Fruit fly (Drosophila melanogaster) whole organism, pupa: ENCODE measurements around the gene TSG101.

Experiments used
- CG10348 ChIP-seq: fragments of 200-800 bp; sonication (Bioruptor generic); IDR thresholded peaks from 2 replicates; pipeline ENCODE4 v1.3.6; 2022; ENCODE audit warnings: missing biosample characterization, missing genetic modification characterization
- CG12605 ChIP-seq: fragments of 200-800 bp; sonication (Bioruptor generic); IDR thresholded peaks from 2 replicates; pipeline ENCODE4 v1.3.6; 2022; ENCODE audit warnings: missing biosample characterization, missing genetic modification characterization
- CG13204 ChIP-seq: fragments of 200-800 bp; sonication (Bioruptor generic); optimal IDR thresholded peaks from 2 replicates; lab custom pipeline; 2018; ENCODE audit warnings: missing biosample characterization, mild to moderate bottlenecking, missing genetic modification characterization, moderate library complexity
- CG14655 ChIP-seq: fragments of 200-800 bp; sonication (Bioruptor generic); optimal IDR thresholded peaks from 3 replicates; lab custom pipeline; 2017; ENCODE audit warnings: mild to moderate bottlenecking, missing biosample characterization, missing genetic modification reagents, missing genetic modification characterization
- CG15710 ChIP-seq: fragments of 200-800 bp; sonication (Bioruptor generic); optimal IDR thresholded peaks from 2 replicates; lab custom pipeline; 2018; ENCODE audit warnings: missing biosample characterization, mild to moderate bottlenecking, missing genetic modification characterization, moderate library complexity
- CG17806 ChIP-seq: fragments of 200-800 bp; sonication (Bioruptor generic); optimal IDR thresholded peaks from 2 replicates; lab custom pipeline; 2018; ENCODE audit warnings: missing biosample characterization, mild to moderate bottlenecking, missing genetic modification characterization, moderate library complexity
- CG32121 ChIP-seq: fragments of 200-800 bp; sonication (Bioruptor generic); IDR thresholded peaks from 2 replicates; pipeline ENCODE4 v1.3.6; 2022; ENCODE audit warnings: missing biosample characterization, missing genetic modification characterization
- CG34367 ChIP-seq: fragments of 200-800 bp; sonication (Bioruptor generic); optimal IDR thresholded peaks from 2 replicates; lab custom pipeline; 2018; ENCODE audit warnings: missing biosample characterization, mild to moderate bottlenecking, missing genetic modification characterization
- CG4496 ChIP-seq: fragments of 200-800 bp; sonication (Bioruptor generic); IDR thresholded peaks from 3 replicates; pipeline ENCODE4 v1.3.6; 2022; ENCODE audit warnings: missing biosample characterization, missing genetic modification characterization
- CG8159 ChIP-seq: fragments of 200-800 bp; sonication (Bioruptor generic); optimal IDR thresholded peaks from 3 replicates; lab custom pipeline; 2018; ENCODE audit warnings: missing biosample characterization, mild to moderate bottlenecking, missing genetic modification characterization, moderate library complexity
- CG8301 ChIP-seq: fragments of 200-800 bp; sonication (Bioruptor generic); optimal IDR thresholded peaks from 2 replicates; lab custom pipeline; 2018; ENCODE audit warnings: missing biosample characterization, mild to moderate bottlenecking, missing genetic modification characterization
- CG9948 ChIP-seq: fragments of 200-800 bp; sonication (Bioruptor generic); optimal IDR thresholded peaks from 2 replicates; lab custom pipeline; 2018; ENCODE audit warnings: missing biosample characterization, mild to moderate bottlenecking, missing genetic modification characterization, moderate library complexity
- D1 ChIP-seq: fragments of 200-800 bp; sonication (Bioruptor generic); optimal IDR thresholded peaks from 2 replicates; lab custom pipeline; 2018; ENCODE audit warnings: missing biosample characterization, mild to moderate bottlenecking, missing genetic modification characterization, moderate library complexity
- EcR ChIP-seq: fragments of 200-800 bp; sonication (Bioruptor generic); optimal IDR thresholded peaks from 3 replicates; lab custom pipeline; 2019; ENCODE audit warnings: missing biosample characterization, missing genetic modification characterization, mild to moderate bottlenecking, moderate library complexity, missing genetic modification reagents
- Ets98B ChIP-seq: fragments of 200-800 bp; sonication (Bioruptor generic); IDR thresholded peaks from 2 replicates; pipeline ENCODE4 v1.3.6; 2022; ENCODE audit warnings: missing biosample characterization, missing genetic modification characterization
- Pif1A ChIP-seq: fragments of 200-800 bp; sonication (Bioruptor generic); optimal IDR thresholded peaks from 3 replicates; lab custom pipeline; 2016; ENCODE audit warnings: missing biosample characterization, missing genetic modification characterization
- Pif1B ChIP-seq: fragments of 200-800 bp; sonication (Bioruptor generic); optimal IDR thresholded peaks from 3 replicates; lab custom pipeline; 2016; ENCODE audit warnings: missing biosample characterization, missing genetic modification characterization
- Snoo ChIP-seq: fragments of 200-800 bp; sonication (Bioruptor generic); optimal IDR thresholded peaks from 3 replicates; lab custom pipeline; 2017; ENCODE audit warnings: missing biosample characterization, mild to moderate bottlenecking, missing genetic modification characterization, inconsistent platforms
- fd96Ca ChIP-seq: fragments of 200-800 bp; sonication (Bioruptor generic); IDR thresholded peaks from 3 replicates; pipeline ENCODE4 v1.3.6; 2022; ENCODE audit warnings: missing biosample characterization, missing genetic modification characterization
- gl ChIP-seq: fragments of 200-800 bp; sonication (Bioruptor generic); optimal IDR thresholded peaks from 2 replicates; lab custom pipeline; 2018; ENCODE audit warnings: missing biosample characterization, mild to moderate bottlenecking, missing genetic modification characterization
- rn ChIP-seq: fragments of 200-800 bp; sonication (Bioruptor generic); IDR thresholded peaks from 2 replicates; pipeline ENCODE4 v1.3.6; 2022; ENCODE audit warnings: missing biosample characterization, missing genetic modification characterization

TSG101 gene

DNA sequence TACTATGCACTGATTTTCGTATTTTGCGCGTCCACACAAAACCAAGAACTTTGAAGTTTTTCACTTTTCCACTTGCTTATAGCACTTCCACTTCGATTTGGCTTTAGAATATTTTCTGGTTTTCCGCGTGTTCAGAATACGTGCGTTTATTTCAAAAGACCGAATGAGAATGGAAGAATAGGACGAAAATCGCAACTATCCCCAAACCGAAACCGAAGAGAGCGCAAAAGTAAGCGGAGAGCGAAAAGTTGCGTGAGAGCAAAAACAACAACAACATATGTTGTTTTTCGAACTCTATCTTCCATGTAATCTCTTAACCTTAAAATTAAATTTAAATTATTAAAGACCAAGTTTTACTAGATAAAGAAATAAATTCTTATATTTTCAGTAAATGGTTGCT lies 34.5 kb upstream of the TSG101 start, which contains the start of gene CG9674:
TSS of gene CG9674 (minus strand) at position 174 of the 400 bp plus-strand sequence.
- TF ChIP-seq EcR (GFP tag; lab: Kevin White, UChicago) (peak; percentile 9), Ets98B (GFP tag; lab: Robert Waterston, UW) (no peak)

DNA sequence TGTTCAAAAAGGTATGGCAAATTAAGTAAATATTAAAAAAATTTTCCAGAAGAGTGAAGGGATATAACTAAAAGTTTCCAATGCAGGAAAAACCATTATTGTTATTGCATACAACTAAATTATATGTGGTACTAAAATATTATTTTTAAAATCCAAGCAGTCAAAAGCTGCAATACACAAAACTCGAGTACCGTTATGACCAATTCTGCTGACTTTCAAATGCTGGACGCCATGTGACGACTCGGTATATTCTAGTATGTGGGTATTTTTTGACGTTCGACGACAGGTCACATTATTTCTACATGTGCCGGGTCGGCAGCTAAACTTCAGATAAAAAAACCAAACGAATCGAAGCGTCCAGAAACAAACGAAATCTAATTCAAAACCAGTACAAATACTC lies 34.0 kb upstream of the TSG101 start:
- no peak for TF ChIP-seq Ets98B (GFP tag; lab: Robert Waterston, UW)
- TF ChIP-seq D1: peak; percentile 24

DNA sequence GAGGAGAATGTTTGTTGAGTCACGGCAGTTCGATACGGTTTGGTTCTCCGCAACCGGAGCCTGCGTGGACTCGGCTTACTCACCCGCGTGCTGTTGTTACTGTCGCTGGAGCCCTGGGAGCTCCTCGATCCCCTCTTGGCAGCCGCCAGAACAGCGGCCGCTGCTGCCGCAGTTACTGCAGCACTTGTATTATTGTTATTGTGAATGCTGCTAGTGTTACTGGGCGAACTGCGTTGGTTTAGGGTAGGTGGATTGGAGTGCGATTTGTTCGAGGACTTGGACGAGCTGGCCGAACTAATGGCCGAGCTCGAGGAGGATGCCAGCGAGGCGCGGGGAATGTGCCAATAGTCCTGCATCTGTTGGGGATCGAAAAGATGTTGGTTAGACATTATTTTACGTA lies 31.6 kb upstream of the TSG101 start:
- TF ChIP-seq Snoo (tag; lab: Kevin White, UChicago) (no peak), CG12605 (no peak), CG15710 (tag; lab: Kevin White, UChicago) (no peak), CG4496 (GFP tag; lab: Robert Waterston, UW) (no peak), Ets98B (GFP tag; lab: Robert Waterston, UW) (no peak), Pif1B (no peak)
- TF ChIP-seq, all 21 proteins: peak for 0

DNA sequence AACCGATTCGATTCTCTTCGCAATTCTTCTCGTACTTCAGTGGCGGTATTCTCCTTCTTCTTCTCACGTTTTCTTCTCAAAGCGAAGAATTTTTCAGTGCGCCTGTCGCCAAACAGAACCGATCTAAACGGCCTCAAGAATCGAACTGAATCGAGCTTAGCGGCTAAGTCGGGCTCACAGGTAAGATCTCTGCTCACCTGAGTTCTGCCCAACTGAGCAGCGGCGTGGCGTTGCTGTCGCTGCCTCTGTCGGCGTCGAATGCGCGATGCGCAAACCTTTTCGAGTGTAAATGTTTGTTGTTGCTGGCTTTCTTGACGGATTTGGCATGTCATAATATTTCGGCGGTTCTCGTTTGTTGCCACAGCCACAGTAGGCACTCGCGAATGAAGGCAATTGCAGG lies 30.2 kb upstream of the TSG101 start:
- TF ChIP-seq EcR (GFP tag; lab: Kevin White, UChicago) (peak; percentile 28), fd96Ca (GFP tag; lab: Robert Waterston, UW) (no peak), CG34367 (tag; lab: Kevin White, UChicago) (no peak), CG10348 (GFP tag; lab: Robert Waterston, UW) (no peak)
- TF ChIP-seq, all 21 proteins: peak for 1

DNA sequence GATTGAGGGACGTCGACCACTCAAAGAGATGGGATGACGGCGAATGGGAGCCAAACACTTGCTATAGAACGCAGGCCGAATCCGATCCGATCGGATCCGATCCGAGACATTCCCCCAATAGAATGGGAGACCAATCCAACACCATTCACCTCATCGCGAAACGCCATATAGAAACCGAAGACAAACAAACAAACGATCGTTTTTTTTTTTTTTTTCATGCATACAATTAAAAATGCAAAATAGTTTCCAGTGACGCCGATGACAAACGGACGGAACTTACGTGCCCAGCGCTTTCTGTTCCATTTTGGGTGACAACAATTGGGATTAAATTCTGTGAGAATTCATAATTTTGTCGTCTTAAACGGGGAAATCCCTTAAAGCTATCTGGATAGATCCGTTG lies 28.1 kb upstream of the TSG101 start:
- no peak for TF ChIP-seq CG15710 (tag; lab: Kevin White, UChicago)
- no peak for TF ChIP-seq CG10348 (GFP tag; lab: Robert Waterston, UW)
- no peak for TF ChIP-seq CG14655 (GFP tag; lab: Kevin White, UChicago)
- no peak for TF ChIP-seq fd96Ca (GFP tag; lab: Robert Waterston, UW)
- no peak for TF ChIP-seq CG12605
- TF ChIP-seq rn (GFP tag; lab: Robert Waterston, UW): no peak
- no peak for TF ChIP-seq gl (tag; lab: Kevin White, UChicago)
- no peak for TF ChIP-seq Snoo (tag; lab: Kevin White, UChicago)
- TF ChIP-seq CG13204 (GFP tag; lab: Kevin White, UChicago): no peak
- TF ChIP-seq Pif1B: no peak
- TF ChIP-seq Pif1A (GFP tag; lab: Kevin White, UChicago): no peak
- TF ChIP-seq CG34367 (tag; lab: Kevin White, UChicago): no peak
- TF ChIP-seq D1: no peak
- TF ChIP-seq CG8159 (tag; lab: Kevin White, UChicago): no peak
- no peak for TF ChIP-seq CG9948
- no peak for TF ChIP-seq EcR (GFP tag; lab: Kevin White, UChicago)
- TF ChIP-seq CG4496 (GFP tag; lab: Robert Waterston, UW): no peak
- no peak for TF ChIP-seq Ets98B (GFP tag; lab: Robert Waterston, UW)
- no peak for TF ChIP-seq CG32121
- no peak for TF ChIP-seq CG17806 (tag; lab: Kevin White, UChicago)
- TF ChIP-seq, all 21 proteins: peak for 0

DNA sequence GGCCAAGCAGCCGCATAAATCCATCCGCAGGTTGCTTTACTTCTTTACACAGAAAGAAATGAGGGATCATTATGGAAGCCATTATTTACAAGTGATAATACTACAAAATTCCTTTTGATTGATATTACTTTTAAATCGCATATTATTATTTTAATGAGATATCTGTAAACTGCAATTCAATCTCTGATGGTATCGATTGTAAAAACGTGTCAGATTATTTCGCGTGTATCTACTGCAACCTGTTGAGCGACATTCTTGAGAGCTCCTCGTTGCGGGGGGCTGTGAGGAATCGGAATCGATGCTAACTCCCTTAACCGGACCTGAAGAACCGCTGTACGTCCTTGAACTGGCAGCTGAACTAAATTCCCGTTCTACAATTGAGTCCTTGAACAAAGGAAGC lies 24.0 kb upstream of the TSG101 start:
- TF ChIP-seq gl (tag; lab: Kevin White, UChicago): peak; percentile 95
- no peak for TF ChIP-seq rn (GFP tag; lab: Robert Waterston, UW)
- TF ChIP-seq CG14655 (GFP tag; lab: Kevin White, UChicago): peak; percentile 90
- peak; percentile 98 for TF ChIP-seq CG15710 (tag; lab: Kevin White, UChicago)
- peak; percentile 96 for TF ChIP-seq CG8159 (tag; lab: Kevin White, UChicago)
- TF ChIP-seq CG17806 (tag; lab: Kevin White, UChicago): peak; percentile 98
- TF ChIP-seq CG13204 (GFP tag; lab: Kevin White, UChicago): peak; percentile 94
- TF ChIP-seq Pif1A (GFP tag; lab: Kevin White, UChicago): peak; percentile 92
- TF ChIP-seq EcR (GFP tag; lab: Kevin White, UChicago): peak; percentile 97
- peak; percentile 88 for TF ChIP-seq Pif1B
- peak; percentile 74 for TF ChIP-seq CG12605
- peak; percentile 56; the same call in 2 of the 3 replicates for TF ChIP-seq fd96Ca (GFP tag; lab: Robert Waterston, UW)
- peak; percentile 89 for TF ChIP-seq CG8301 (tag; lab: Kevin White, UChicago)
- TF ChIP-seq CG10348 (GFP tag; lab: Robert Waterston, UW): no peak
- TF ChIP-seq D1: peak; percentile 88
- peak; percentile 77 for TF ChIP-seq Snoo (tag; lab: Kevin White, UChicago)
- peak; percentile 96 for TF ChIP-seq CG9948
- peak; percentile 43 for TF ChIP-seq Ets98B (GFP tag; lab: Robert Waterston, UW)
- TF ChIP-seq CG34367 (tag; lab: Kevin White, UChicago): peak; percentile 96
- peak; percentile 81 for TF ChIP-seq CG4496 (GFP tag; lab: Robert Waterston, UW)
- 0 out of 2 replicates have a peak, but pooled peaks have one; percentile 24 for TF ChIP-seq CG32121

DNA sequence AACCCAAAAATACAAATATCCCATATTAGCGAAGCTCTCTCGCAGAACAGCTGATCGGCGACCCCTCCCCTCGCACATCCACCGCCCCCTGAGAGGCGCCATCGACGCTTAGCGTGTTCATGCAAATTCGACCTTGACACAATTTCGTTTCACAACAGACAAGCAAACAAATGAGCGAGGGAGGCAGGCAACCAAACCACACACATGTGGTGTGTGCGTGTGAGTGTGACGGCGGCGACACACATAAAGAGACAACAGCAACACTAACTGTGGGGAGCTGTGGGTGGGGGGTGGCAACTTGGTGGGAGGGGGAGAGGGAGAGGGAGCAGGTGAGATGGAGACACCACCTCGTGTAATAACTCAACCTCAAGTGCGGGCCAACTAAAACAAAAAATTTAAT lies 17.4 kb upstream of the TSG101 start:
- TF ChIP-seq CG4496 (GFP tag; lab: Robert Waterston, UW) (0 out of 3 replicates have a peak, but pooled peaks have one; percentile 14), Pif1B (no peak), CG34367 (tag; lab: Kevin White, UChicago) (no peak)
